Worm (Caenorhabditis elegans) whole organism, L4/young adult: ENCODE measurements around the gene trpp-6.

Experiments used
- W03F9.2 ChIP-seq: fragments of 150-350 bp; optimal IDR thresholded peaks from 2 replicates; lab custom pipeline; 2014; ENCODE audit warnings: missing biosample characterization, missing genetic modification characterization
- dao-5 ChIP-seq: sonication (generic microtip); optimal IDR thresholded peaks from 2 replicates; lab custom pipeline; 2016; ENCODE audit warnings: missing genotype, missing genetic modification characterization, moderate library complexity, missing compliant biosample characterization
- him-1 ChIP-seq: sonication (generic microtip); optimal IDR thresholded peaks from 2 replicates; lab custom pipeline; 2016; ENCODE audit warnings: missing genotype, missing genetic modification reagents, missing genetic modification characterization, missing compliant biosample characterization

ce11 chrV:9948840-9949239 is 42.9 kb upstream of the trpp-6 start, which contains the start of gene nlp-58:
- TF ChIP-seq dao-5 (tag; lab: Kevin White, UChicago), result no peak
- no peak for TF ChIP-seq W03F9.2 (tag; lab: Kevin White, UChicago)
- no peak for TF ChIP-seq him-1 (tag; lab: Kevin White, UChicago)
